Fruit fly (Drosophila melanogaster) whole organism, larva: ENCODE measurements around the gene flip.

Experiments
- noc ChIP-seq: fragments of 200-800 bp; sonication (Bioruptor generic); optimal IDR thresholded peaks from 3 replicates; lab custom pipeline; 2019; ENCODE audit warnings: missing biosample characterization, mild to moderate bottlenecking, missing genetic modification characterization, moderate library complexity

flip gene

dm6 chr3R:4232139-4233017 is 45.4 kb downstream of the flip start, which contains the start of gene CG14641:
Gene CG14641, minus strand, starts transcription at chr3R:4232342.
- TF ChIP-seq noc (tag; lab: Kevin White, UChicago): no peak

- TF ChIP-seq noc (tag; lab: Kevin White, UChicago): peak; percentile 87
Measured at dm6 chr3R:4229137-4229764, 48.5 kb downstream of the flip start, which contains the start of gene DhpD. Gene DhpD, minus strand, starts transcription at chr3R:4229238.

- TF ChIP-seq noc (tag; lab: Kevin White, UChicago): no peak
Measured at dm6 chr3R:4228426-4228825, 49.3 kb downstream of the flip start.

- no peak for TF ChIP-seq noc (tag; lab: Kevin White, UChicago)
Measured at dm6 chr3R:4220780-4221179, 56.9 kb downstream of the flip start.

- no peak for TF ChIP-seq noc (tag; lab: Kevin White, UChicago)
Measured at dm6 chr3R:4220030-4220429, 57.7 kb downstream of the flip start, which contains the start of gene CG31516. Gene CG31516, minus strand, starts transcription at chr3R:4220130.
